Worm (Caenorhabditis elegans) whole organism, early embryonic: ENCODE results near the gene T24B8.4.

Experiments
- B0310.2 ChIP-seq: sonication (generic microtip); optimal IDR thresholded peaks from 2 replicates; lab custom pipeline; 2016; ENCODE audit warnings: mild to moderate bottlenecking, missing genetic modification characterization, missing compliant biosample characterization
- aly-1 ChIP-seq: sonication (generic microtip); optimal IDR thresholded peaks from 2 replicates; lab custom pipeline; 2016; ENCODE audit warnings: missing genetic modification characterization, missing compliant biosample characterization
- ama-1 ChIP-seq: fragments of 150-350 bp; optimal IDR thresholded peaks from 2 replicates; lab custom pipeline; 2014
- ceh-13 ChIP-seq: fragments of 200-800 bp; sonication (Bioruptor generic); optimal IDR thresholded peaks from 2 replicates; lab custom pipeline; 2018; ENCODE audit warnings: mild to moderate bottlenecking, missing genetic modification characterization, missing compliant biosample characterization
- ets-7 ChIP-seq: sonication (generic microtip); optimal IDR thresholded peaks from 2 replicates; lab custom pipeline; 2016; ENCODE audit warnings: missing genotype, missing genetic modification characterization, missing compliant biosample characterization
- flt-1 ChIP-seq: fragments of 200-800 bp; sonication (Bioruptor generic); IDR thresholded peaks from 2 replicates; pipeline ENCODE4 v1.3.6; 2022; ENCODE audit warnings: missing genetic modification characterization, missing compliant biosample characterization
- hmbx-1 ChIP-seq: sonication (generic microtip); optimal IDR thresholded peaks from 2 replicates; lab custom pipeline; 2016; ENCODE audit warnings: mild to moderate bottlenecking, missing genetic modification characterization, missing compliant biosample characterization
- hnd-1 ChIP-seq: sonication (generic microtip); optimal IDR thresholded peaks from 2 replicates; lab custom pipeline; 2016; ENCODE audit warnings: missing genetic modification characterization, missing compliant biosample characterization
- pes-1 ChIP-seq: fragments of 200-800 bp; sonication (Bioruptor generic); IDR thresholded peaks from 2 replicates; pipeline ENCODE4 v1.3.6; 2022; ENCODE audit warnings: missing genetic modification reagents, missing genetic modification characterization, missing compliant biosample characterization
- scrt-1 ChIP-seq: fragments of 200-800 bp; sonication (Bioruptor generic); IDR thresholded peaks from 2 replicates; pipeline ENCODE4 v1.3.6; 2022; ENCODE audit warnings: missing genetic modification characterization, missing compliant biosample characterization
- sea-1 ChIP-seq: fragments of 200-800 bp; sonication (Bioruptor generic); conservative IDR thresholded peaks from 2 replicates; pipeline ENCODE4 v1.3.6; 2022; ENCODE audit warnings: missing genetic modification characterization, missing compliant biosample characterization
- tbx-37 ChIP-seq: fragments of 200-800 bp; sonication (Bioruptor generic); conservative IDR thresholded peaks from 2 replicates; pipeline ENCODE4 v1.3.6; 2022; ENCODE audit warnings: missing genetic modification reagents, missing genetic modification characterization, missing compliant biosample characterization
- tra-4 ChIP-seq: sonication (generic microtip); optimal IDR thresholded peaks from 2 replicates; lab custom pipeline; 2017; ENCODE audit warnings: missing genetic modification characterization, missing compliant biosample characterization

ce11 chrII:9108905-9109551 lies 38.4 kb upstream of the T24B8.4 start, which contains the start of gene T24H10.4:
- TF ChIP-seq hnd-1 (tag; lab: Kevin White, UChicago) (no peak), ama-1 (no peak), sea-1 (GFP tag; lab: Robert Waterston, UW) (no peak), aly-1 (tag; lab: Kevin White, UChicago) (no peak), ceh-13 (GFP tag; lab: Kevin White, UChicago) (no peak), flt-1 (GFP tag; lab: Robert Waterston, UW) (no peak), tra-4 (tag; lab: Kevin White, UChicago) (no peak), tbx-37 (GFP tag; lab: Robert Waterston, UW) (no peak), pes-1 (GFP tag; lab: Robert Waterston, UW) (no peak), scrt-1 (GFP tag; lab: Robert Waterston, UW) (no peak), hmbx-1 (tag; lab: Kevin White, UChicago) (no peak), B0310.2 (tag; lab: Kevin White, UChicago) (no peak), ets-7 (tag; lab: Kevin White, UChicago) (no peak)
